Worm (Caenorhabditis elegans) whole organism, L1 larva: ENCODE data around the gene C06E4.5.

Source experiments
- ceh-82 ChIP-seq, 3 experiments: fragments of 150-350 bp in 1 of 3; sonication (generic microtip) in 2 of 3; optimal IDR thresholded peaks; 2 replicates each; lab custom pipeline; 2014 to 2017; ENCODE audit warnings: missing biosample characterization in 3 of 3, missing genetic modification characterization in 3 of 3
- dpl-1 ChIP-seq, 3 experiments: fragments of 150-350 bp in 2 of 3; sonication (generic microtip) in 1 of 3; optimal IDR thresholded peaks; 2 replicates each; lab custom pipeline; 2014 to 2017; ENCODE audit warnings: missing biosample characterization in 3 of 3, missing genetic modification characterization in 3 of 3, missing genetic modification reagents in 3 of 3
- dsc-1 ChIP-seq: sonication (generic microtip); optimal IDR thresholded peaks from 2 replicates; lab custom pipeline; 2016; ENCODE audit warnings: mild to moderate bottlenecking, missing genetic modification characterization, missing compliant biosample characterization
- lin-13 ChIP-seq: fragments of 150-350 bp; optimal IDR thresholded peaks from 2 replicates; lab custom pipeline; 2014; ENCODE audit warnings: missing biosample characterization, missing genetic modification reagents, missing genetic modification characterization
- lin-15B ChIP-seq: fragments of 150-350 bp; sonication (generic microtip); optimal IDR thresholded peaks from 3 replicates; lab custom pipeline; 2014; ENCODE audit warnings: missing biosample characterization, missing genetic modification characterization
- mdl-1 ChIP-seq, 2 experiments: fragments of 150-350 bp; optimal IDR thresholded peaks; 2 replicates each; lab custom pipeline; 2014 to 2017; ENCODE audit warnings: missing biosample characterization in 2 of 2, missing genetic modification characterization in 2 of 2, inconsistent platforms in 1 of 2
- nhr-77 ChIP-seq: fragments of 150-350 bp; optimal IDR thresholded peaks from 2 replicates; lab custom pipeline; 2014; ENCODE audit warnings: missing biosample characterization, missing genetic modification characterization
- swsn-7 ChIP-seq: sonication (generic microtip); optimal IDR thresholded peaks from 2 replicates; lab custom pipeline; 2016; ENCODE audit warnings: missing genetic modification characterization, missing compliant biosample characterization
- unc-62 ChIP-seq: fragments of 150-350 bp; optimal IDR thresholded peaks from 2 replicates; lab custom pipeline; 2014; ENCODE audit warnings: missing biosample characterization, missing genetic modification reagents, missing genetic modification characterization
- ztf-11 ChIP-seq, 2 experiments: sonication (generic microtip); optimal IDR thresholded peaks; 2 replicates each; lab custom pipeline; 2016 to 2017; ENCODE audit warnings: missing genetic modification characterization in 2 of 2, missing biosample characterization in 1 of 2, missing compliant biosample characterization in 1 of 2

ce11 chrIV:7276661-7277060, 21.9 kb downstream of the C06E4.5 start, which contains the start of gene C06E4.2:
- TF ChIP-seq dpl-1 (GFP tag; optimal IDR thresholded peaks at IDR 0.05; lab: Kevin White, UChicago) = no peak
- TF ChIP-seq swsn-7 (tag; lab: Kevin White, UChicago) = no peak
- no peak for TF ChIP-seq nhr-77 (tag; lab: Kevin White, UChicago)
- TF ChIP-seq ceh-82 (tag; optimal IDR thresholded peaks at IDR 0.05; lab: Kevin White, UChicago) = no peak
- TF ChIP-seq dsc-1 (tag; lab: Kevin White, UChicago) = no peak
- no peak for TF ChIP-seq mdl-1 (tag; optimal IDR thresholded peaks at IDR 0.05; lab: Kevin White, UChicago)
- TF ChIP-seq lin-13 (GFP tag; lab: Kevin White, UChicago) = no peak
- no peak for TF ChIP-seq unc-62 (GFP tag; lab: Kevin White, UChicago)
- TF ChIP-seq lin-15B = no peak
- no peak for TF ChIP-seq ztf-11 (tag; optimal IDR thresholded peaks at IDR 0.05; lab: Kevin White, UChicago)
